Worm (Caenorhabditis elegans): Measurements from ENCODE around the gene rsks-1.

DNA sequence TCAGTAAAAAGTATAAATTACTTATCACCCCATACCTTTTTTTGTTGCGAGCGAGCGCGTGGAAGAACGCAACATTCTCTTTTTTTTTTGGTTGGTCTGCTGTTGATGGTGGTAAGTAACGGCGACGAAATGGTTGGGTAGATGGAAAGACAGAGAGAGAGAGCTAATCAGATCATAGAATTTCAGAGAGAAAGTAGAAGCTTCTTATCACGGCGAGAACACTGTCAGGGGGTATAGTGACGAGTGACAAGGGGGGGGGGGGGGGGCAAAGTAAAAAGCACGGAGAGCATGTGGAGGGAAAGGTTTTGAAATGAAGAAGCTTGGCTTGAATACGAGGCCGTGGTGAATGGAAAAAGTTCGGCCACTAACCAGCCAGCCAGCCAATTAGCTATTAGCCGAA, 47.6 kb upstream of the rsks-1 start:
- TF ChIP-seq hlh-1 (tag; optimal IDR thresholded peaks at IDR 0.05), result no peak
- TF ChIP-seq ces-1 (GFP tag; optimal IDR thresholded peaks at IDR 0.05), result no peak
- no peak for TF ChIP-seq nhr-237 (tag; optimal IDR thresholded peaks at IDR 0.05)
- TF ChIP-seq mab-5 (tag; optimal IDR thresholded peaks at IDR 0.05), result no peak

Measured in whole organism, mixed stage, embryonic.